Worm (Caenorhabditis elegans) whole organism, L4/young adult: Measurements from ENCODE around the gene nep-13.

Experiments
- dao-5 ChIP-seq: sonication (generic microtip); optimal IDR thresholded peaks from 2 replicates; lab custom pipeline; 2016; ENCODE audit warnings: missing genotype, missing genetic modification characterization, moderate library complexity, missing compliant biosample characterization
- him-1 ChIP-seq: sonication (generic microtip); optimal IDR thresholded peaks from 2 replicates; lab custom pipeline; 2016; ENCODE audit warnings: missing genotype, missing genetic modification reagents, missing genetic modification characterization, missing compliant biosample characterization

- no peak for TF ChIP-seq dao-5 (tag; lab: Kevin White, UChicago)
- TF ChIP-seq him-1 (tag; lab: Kevin White, UChicago): no peak
Measured at ce11 chrII:3310957-3311657, 28.7 kb downstream of the nep-13 start.
